Worm (Caenorhabditis elegans) whole organism, L4/young adult: ENCODE data around the gene F08B12.11.

Source experiments
- W03F9.2 ChIP-seq: fragments of 150-350 bp; optimal IDR thresholded peaks from 2 replicates; lab custom pipeline; 2014; ENCODE audit warnings: missing biosample characterization, missing genetic modification characterization
- dao-5 ChIP-seq: sonication (generic microtip); optimal IDR thresholded peaks from 2 replicates; lab custom pipeline; 2016; ENCODE audit warnings: missing genotype, missing genetic modification characterization, moderate library complexity, missing compliant biosample characterization
- him-1 ChIP-seq: sonication (generic microtip); optimal IDR thresholded peaks from 2 replicates; lab custom pipeline; 2016; ENCODE audit warnings: missing genotype, missing genetic modification reagents, missing genetic modification characterization, missing compliant biosample characterization

DNA sequence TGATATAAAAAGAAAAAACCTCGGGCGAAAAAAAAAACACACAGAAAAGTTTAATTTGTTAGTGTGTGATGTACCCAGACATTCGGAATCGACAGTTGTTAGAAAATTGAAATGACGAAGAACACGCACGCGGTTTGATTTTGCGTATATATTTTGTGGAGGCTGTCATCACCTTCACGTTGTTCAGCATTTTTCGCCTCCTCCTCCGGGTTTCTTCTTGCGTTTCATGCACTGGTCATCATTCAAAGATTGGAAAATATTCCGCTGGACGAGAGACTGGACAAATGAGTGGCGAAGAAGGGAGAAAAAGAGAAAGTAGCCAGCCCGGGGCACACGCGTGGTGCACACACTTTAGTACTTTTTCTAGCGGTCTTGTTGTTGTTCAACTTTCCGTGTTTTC is 40.0 kb upstream of the F08B12.11 start:
- TF ChIP-seq W03F9.2 (tag; lab: Kevin White, UChicago) (no peak), him-1 (tag; lab: Kevin White, UChicago) (no peak), dao-5 (tag; lab: Kevin White, UChicago) (no peak)
